Worm (Caenorhabditis elegans): ENCODE measurements around the gene srz-37.

The srz-37 gene

ce11 chrIV:3520957-3521356 is 39.3 kb upstream of the srz-37 start:
- TF ChIP-seq unc-62 (GFP tag; optimal IDR thresholded peaks at IDR 0.05 in 1 of 2) (peak in 1 of 2 experiments; percentile 53), unc-62 (tag; optimal IDR thresholded peaks at IDR 0.05) (no peak), Y5F2A.4 (GFP tag; optimal IDR thresholded peaks at IDR 0.05) (no peak), sdz-12 (GFP tag; optimal IDR thresholded peaks at IDR 0.05) (no peak), ctbp-1 (GFP tag; IDR thresholded peaks at IDR 0.05) (peak; percentile 40; the same call in 1 of the 2 replicates), fos-1 (tag; optimal IDR thresholded peaks at IDR 0.05) (no peak), ztf-7 (tag; optimal IDR thresholded peaks at IDR 0.05) (no peak), nhr-237 (tag; optimal IDR thresholded peaks at IDR 0.05) (no peak), lsy-2 (tag; optimal IDR thresholded peaks at IDR 0.05) (peak in 1 of 2 experiments; percentile 8), tag-97 (GFP tag; IDR thresholded peaks at IDR 0.05) (no peak), unc-39 (tag; optimal IDR thresholded peaks at IDR 0.05) (no peak), madf-5 (GFP tag; IDR thresholded peaks at IDR 0.05) (no peak), hmg-1.1 (GFP tag; IDR thresholded peaks at IDR 0.05) (0 out of 2 replicates have a peak, but pooled peaks have one; percentile 8), ZK337.2 (GFP tag; IDR thresholded peaks at IDR 0.05) (no peak), lin-15B (tag; optimal IDR thresholded peaks at IDR 0.05) (no peak), mxl-2 (GFP tag; conservative IDR thresholded peaks at IDR 0.05) (no peak), nhr-41 (GFP tag; IDR thresholded peaks at IDR 0.05) (no peak), cey-2 (tag; optimal IDR thresholded peaks at IDR 0.05; ENCODE audit: borderline replicate concordance, insufficient read depth) (no peak), aha-1 (tag) (peak; percentile 29), lin-29 (GFP tag; IDR thresholded peaks at IDR 0.05) (no peak), mxl-3 (GFP tag; optimal IDR thresholded peaks at IDR 0.05) (no peak), saeg-2 (GFP tag; IDR thresholded peaks at IDR 0.05) (no peak), mep-1 (tag; optimal IDR thresholded peaks at IDR 0.05) (no peak), daf-12 (tag; optimal IDR thresholded peaks at IDR 0.05) (no peak), jun-1 (tag; optimal IDR thresholded peaks at IDR 0.05) (no peak), F26F4.8 (GFP tag; conservative IDR thresholded peaks at IDR 0.05) (no peak), rbr-2 (tag; optimal IDR thresholded peaks at IDR 0.05) (peak; percentile 22), ceh-82 (tag; optimal IDR thresholded peaks at IDR 0.05) (no peak), R02D3.7 (tag; optimal IDR thresholded peaks at IDR 0.05) (no peak), madf-9 (GFP tag; conservative IDR thresholded peaks at IDR 0.05) (no peak), F44E2.7 (GFP tag; IDR thresholded peaks at IDR 0.05) (no peak), set-16 (GFP tag; IDR thresholded peaks at IDR 0.05) (peak; percentile 16; the same call in 1 of the 2 replicates), fkh-10 (GFP tag; optimal IDR thresholded peaks at IDR 0.05) (peak; percentile 67), daf-8 (GFP tag; IDR thresholded peaks at IDR 0.05) (no peak), tra-1 (GFP tag; IDR thresholded peaks at IDR 0.05) (no peak), nhr-76 (tag; optimal IDR thresholded peaks at IDR 0.05) (no peak), vab-7 (GFP tag; IDR thresholded peaks at IDR 0.05) (no peak), spr-3 (GFP tag; optimal IDR thresholded peaks at IDR 0.05) (no peak)

- TF ChIP-seq nhr-11 (tag; optimal IDR thresholded peaks at IDR 0.05) (peak; percentile 44), ctbp-1 (GFP tag; IDR thresholded peaks at IDR 0.05) (no peak), lsy-2 (tag; optimal IDR thresholded peaks at IDR 0.05) (peak in 1 of 2 experiments; percentile 30)
Measured at ce11 chrIV:3520374-3520773, 38.7 kb upstream of the srz-37 start.

- TF ChIP-seq hlh-11 (tag; optimal IDR thresholded peaks at IDR 0.05) (peak; percentile 26), nhr-28 (tag; optimal IDR thresholded peaks at IDR 0.05) (no peak), aha-1 (tag) (peak; percentile 63), fkh-10 (GFP tag; optimal IDR thresholded peaks at IDR 0.05) (peak; percentile 33), zip-11 (GFP tag; IDR thresholded peaks at IDR 0.05) (no peak), sdz-12 (GFP tag; optimal IDR thresholded peaks at IDR 0.05) (no peak), arid-1 (GFP tag; conservative IDR thresholded peaks at IDR 0.05) (no peak), dpl-1 (GFP tag; optimal IDR thresholded peaks at IDR 0.05) (peak; percentile 17), nhr-237 (tag; optimal IDR thresholded peaks at IDR 0.05) (no peak), Y75B8A.6 (GFP tag; IDR thresholded peaks at IDR 0.05) (no peak), hmg-1.1 (GFP tag; IDR thresholded peaks at IDR 0.05) (peak; percentile 72), lsy-2 (tag; optimal IDR thresholded peaks at IDR 0.05) (peak in 1 of 2 experiments; percentile 49), set-16 (GFP tag; IDR thresholded peaks at IDR 0.05) (0 out of 2 replicates have a peak, but pooled peaks have one; percentile 40), lin-1 (GFP tag; IDR thresholded peaks at IDR 0.05) (0 out of 2 replicates have a peak, but pooled peaks have one; percentile 12), jun-1 (tag; optimal IDR thresholded peaks at IDR 0.05) (no peak), madf-9 (GFP tag; conservative IDR thresholded peaks at IDR 0.05) (no peak), php-3 (GFP tag; IDR thresholded peaks at IDR 0.05) (no peak), ces-1 (GFP tag; optimal IDR thresholded peaks at IDR 0.05) (no peak), hlh-30 (tag; optimal IDR thresholded peaks at IDR 0.05; ENCODE audit: insufficient read depth) (peak; percentile 11)
Measured at ce11 chrIV:3519352-3519751, 37.7 kb upstream of the srz-37 start.
